Worm (Caenorhabditis elegans) whole organism, L1 larva: ENCODE results near the gene EGAP2.1.
"Not testable (repeated sequence)": the region's sequence is repeated elsewhere in the genome, so short reads cannot be mapped to it uniquely, and the experiment has no call there.

Experiments used
- Y116A8C.19 ChIP-seq: sonication (generic microtip); optimal IDR thresholded peaks from 2 replicates; lab custom pipeline; 2016; ENCODE audit warnings: missing compliant biosample characterization, missing genetic modification characterization, borderline replicate concordance
- ama-1 ChIP-seq: fragments of 150-350 bp; optimal IDR thresholded peaks from 2 replicates; lab custom pipeline; 2014
- blmp-1 ChIP-seq: fragments of 150-350 bp; optimal IDR thresholded peaks from 2 replicates; lab custom pipeline; 2014; ENCODE audit warnings: missing biosample characterization, missing genetic modification characterization
- efl-1 ChIP-seq, 4 experiments: fragments of 150-350 bp; optimal IDR thresholded peaks in 3 of 4; peaks in 1 of 4; 1 replicate in 1 of 4; 2 replicates in 3 of 4; lab custom pipeline; 2014; ENCODE audit warnings: missing biosample characterization in 2 of 4, missing genetic modification characterization in 2 of 4, missing genetic modification reagents in 2 of 4
- egl-27 ChIP-seq, 2 experiments: fragments of 150-350 bp in 1 of 2; sonication (generic microtip); optimal IDR thresholded peaks; 3 replicates each; lab custom pipeline; 2017 to 2018; ENCODE audit warnings: missing biosample characterization in 2 of 2, missing genetic modification characterization in 2 of 2, missing genetic modification reagents in 2 of 2
- hlh-4 ChIP-seq: sonication (generic microtip); optimal IDR thresholded peaks from 2 replicates; lab custom pipeline; 2016; ENCODE audit warnings: mild to moderate bottlenecking, missing genetic modification characterization, missing compliant biosample characterization
- jun-1 ChIP-seq: fragments of 150-350 bp; optimal IDR thresholded peaks from 2 replicates; lab custom pipeline; 2014; ENCODE audit warnings: missing biosample characterization, missing genetic modification reagents, missing genetic modification characterization
- lin-39 ChIP-seq: fragments of 150-350 bp; optimal IDR thresholded peaks from 2 replicates; lab custom pipeline; 2014; ENCODE audit warnings: missing biosample characterization, missing genetic modification reagents, missing genetic modification characterization
- lsy-2 ChIP-seq, 2 experiments: fragments of 150-350 bp; optimal IDR thresholded peaks; 2 replicates each; lab custom pipeline; 2014; ENCODE audit warnings: missing biosample characterization in 2 of 2, missing genetic modification characterization in 2 of 2
- nhr-12 ChIP-seq: sonication (generic microtip); optimal IDR thresholded peaks from 2 replicates; lab custom pipeline; 2017; ENCODE audit warnings: missing biosample characterization, missing genetic modification characterization
- nhr-76 ChIP-seq: sonication (generic microtip); optimal IDR thresholded peaks from 2 replicates; lab custom pipeline; 2017; ENCODE audit warnings: missing biosample characterization, missing genetic modification characterization
- pag-3 ChIP-seq: sonication (generic microtip); optimal IDR thresholded peaks from 2 replicates; lab custom pipeline; 2017; ENCODE audit warnings: missing genetic modification characterization, mild to moderate bottlenecking, missing compliant biosample characterization, antibody characterized with exemption, borderline replicate concordance; ENCODE audit not compliant: insufficient read depth
- zag-1 ChIP-seq: fragments of 150-350 bp; optimal IDR thresholded peaks from 2 replicates; lab custom pipeline; 2014; ENCODE audit warnings: missing biosample characterization, missing genetic modification characterization

- not testable (repeated sequence) for TF ChIP-seq Y116A8C.19 (tag; lab: Kevin White, UChicago); nhr-12; hlh-4 (tag; lab: Kevin White, UChicago); blmp-1; egl-27 (tag; optimal IDR thresholded peaks at IDR 0.05; lab: Kevin White, UChicago); ama-1 (lab: Kevin White, UChicago); pag-3; lsy-2 (tag; optimal IDR thresholded peaks at IDR 0.05; lab: Kevin White, UChicago); jun-1; lin-39 (tag; lab: Kevin White, UChicago); zag-1 (tag; lab: Kevin White, UChicago); nhr-76 (tag; lab: Kevin White, UChicago)
- peak in 1 of 2 experiments; percentile 25 for TF ChIP-seq efl-1 (optimal IDR thresholded peaks at IDR 0.05; lab: Kevin White, UChicago)
- TF ChIP-seq efl-1 (GFP tag; optimal IDR thresholded peaks at IDR 0.05 in 1 of 2; lab: Kevin White, UChicago) = peak in 1 of 2 experiments; percentile 14
Observed at ce11 chrII:5200205-5200604, 31.0 kb upstream of the EGAP2.1 start.
